Worm (Caenorhabditis elegans) whole organism, midembryonic: Measurements from ENCODE around the gene Y116A8C.44.
A peak's percentile ranks its signal among the peaks of the same experiment; 100 is the strongest.
"Not testable (repeated sequence)": the region's sequence is repeated elsewhere in the genome, so short reads cannot be mapped to it uniquely, and the experiment has no call there.

Experiments
- T22C8.4 ChIP-seq: fragments of 200-800 bp; sonication (Bioruptor generic); IDR thresholded peaks from 2 replicates; pipeline ENCODE4 v1.3.6; 2022; ENCODE audit warnings: missing genetic modification characterization, missing compliant biosample characterization
- cog-1 ChIP-seq: sonication (generic microtip); optimal IDR thresholded peaks from 2 replicates; lab custom pipeline; 2016; ENCODE audit warnings: missing genetic modification characterization, missing compliant biosample characterization
- flt-1 ChIP-seq: fragments of 200-800 bp; sonication (Bioruptor generic); IDR thresholded peaks from 2 replicates; pipeline ENCODE4 v1.3.6; 2022; ENCODE audit warnings: missing genetic modification characterization, missing compliant biosample characterization
- klf-2 ChIP-seq: fragments of 200-800 bp; sonication (Bioruptor generic); conservative IDR thresholded peaks from 2 replicates; pipeline ENCODE4 v1.3.6; 2022; ENCODE audit warnings: missing genetic modification reagents, missing genetic modification characterization, missing compliant biosample characterization
- med-1 ChIP-seq: sonication (generic microtip); optimal IDR thresholded peaks from 2 replicates; lab custom pipeline; 2017; ENCODE audit warnings: missing genetic modification characterization, mild to moderate bottlenecking, missing compliant biosample characterization, antibody characterized with exemption, missing genetic modification reagents; ENCODE audit not compliant: insufficient read depth
- ref-1 ChIP-seq: fragments of 200-800 bp; sonication (Bioruptor generic); conservative IDR thresholded peaks from 2 replicates; pipeline ENCODE4 v1.3.6; 2022; ENCODE audit warnings: missing genetic modification reagents, missing genetic modification characterization, missing compliant biosample characterization
- tab-1 ChIP-seq: fragments of 200-800 bp; sonication (Bioruptor generic); IDR thresholded peaks from 2 replicates; pipeline ENCODE4 v1.3.6; 2022; ENCODE audit warnings: missing genetic modification characterization, missing compliant biosample characterization
- ztf-23 ChIP-seq: fragments of 200-800 bp; sonication (Bioruptor generic); IDR thresholded peaks from 2 replicates; pipeline ENCODE4 v1.3.6; 2022; ENCODE audit warnings: missing genetic modification reagents, missing genetic modification characterization, missing compliant biosample characterization
- ztf-29 ChIP-seq: fragments of 200-800 bp; sonication (Bioruptor generic); IDR thresholded peaks from 2 replicates; pipeline ENCODE4 v1.3.6; 2022; ENCODE audit warnings: missing genetic modification reagents, missing genetic modification characterization, missing compliant biosample characterization

The Y116A8C.44 gene

ce11 chrIV:17093701-17094100, 35.8 kb upstream of the Y116A8C.44 start, which contains the start of gene Y116A8C.29:
Gene Y116A8C.29 (plus strand): TSS chrIV:17094028.
- TF ChIP-seq klf-2 (GFP tag; lab: Robert Waterston, UW) (no peak), ref-1 (GFP tag; lab: Robert Waterston, UW) (no peak), tab-1 (GFP tag; lab: Robert Waterston, UW) (no peak), cog-1 (tag; lab: Kevin White, UChicago) (no peak), ztf-23 (GFP tag; lab: Robert Waterston, UW) (no peak), ztf-29 (no peak), med-1 (GFP tag; lab: Kevin White, UChicago) (no peak), T22C8.4 (GFP tag; lab: Robert Waterston, UW) (no peak), flt-1 (no peak)

DNA sequence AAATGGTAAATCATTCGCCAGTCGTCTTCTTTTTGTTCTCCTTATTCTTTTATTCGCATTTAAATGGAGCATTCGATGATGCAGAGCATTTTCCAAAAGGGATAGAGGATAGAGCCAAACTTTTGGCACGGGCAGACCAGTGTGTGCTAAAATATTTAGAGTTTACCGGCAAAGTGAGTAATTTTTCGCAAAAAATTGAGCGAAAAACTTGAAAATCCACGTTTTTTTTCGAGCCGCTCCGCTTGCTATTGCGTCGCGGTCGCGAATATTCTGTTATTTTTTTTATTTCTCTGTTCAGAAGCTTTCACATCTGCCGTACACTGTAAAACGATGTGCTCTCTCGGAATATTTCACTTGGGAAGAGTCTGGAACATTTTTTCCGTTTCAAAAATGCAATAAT, 30.9 kb upstream of the Y116A8C.44 start, which contains the start of gene Y116A8C.43:
TSS of gene Y116A8C.43 (plus strand) at position 3 of the 400 bp plus-strand sequence.
- TF ChIP-seq med-1 (GFP tag; lab: Kevin White, UChicago) (no peak), tab-1 (GFP tag; lab: Robert Waterston, UW) (no peak), flt-1 (no peak), ztf-23 (GFP tag; lab: Robert Waterston, UW) (no peak), cog-1 (tag; lab: Kevin White, UChicago) (no peak), ref-1 (GFP tag; lab: Robert Waterston, UW) (no peak), T22C8.4 (GFP tag; lab: Robert Waterston, UW) (no peak), ztf-29 (no peak), klf-2 (GFP tag; lab: Robert Waterston, UW) (no peak)

- TF ChIP-seq flt-1 (peak; percentile 89), tab-1 (GFP tag; lab: Robert Waterston, UW) (peak; percentile 77), cog-1 (tag; lab: Kevin White, UChicago) (peak; percentile 97), ztf-29 (peak; percentile 70), T22C8.4 (GFP tag; lab: Robert Waterston, UW) (peak; percentile 70; the same call in 1 of the 2 replicates), klf-2 (GFP tag; lab: Robert Waterston, UW) (peak; percentile 81), med-1 (GFP tag; lab: Kevin White, UChicago) (no peak), ref-1 (GFP tag; lab: Robert Waterston, UW) (no peak; the same call in 1 of the 2 replicates), ztf-23 (GFP tag; lab: Robert Waterston, UW) (peak; percentile 94)
These were observed 29.6 kb upstream of the Y116A8C.44 start, which contains the start of the genes snx-13 and snr-1 for ce11 chrIV:17087384-17088099. Gene snx-13 (minus strand): TSS chrIV:17087438. Gene snr-1 (plus strand): TSS chrIV:17088049.

DNA sequence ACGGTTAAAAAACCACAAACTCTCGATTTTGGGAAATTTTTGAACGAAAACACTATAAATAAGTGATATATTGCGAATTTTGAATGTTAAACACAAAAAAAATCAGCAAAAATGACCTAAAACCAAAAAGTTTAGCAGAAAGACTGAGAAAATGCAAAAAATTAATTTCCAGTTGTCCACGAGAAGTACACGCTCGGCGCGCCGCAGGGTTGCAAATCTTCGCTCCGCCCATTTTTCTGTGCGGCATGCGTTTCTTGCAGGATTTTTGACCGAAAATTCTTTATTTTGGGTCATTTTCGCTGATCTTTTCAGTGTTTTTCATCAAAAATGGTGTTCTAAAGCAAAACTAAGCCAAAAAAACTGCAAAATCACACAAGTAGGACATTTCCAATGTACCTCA, 26.9 kb upstream of the Y116A8C.44 start:
- no peak for TF ChIP-seq ref-1 (GFP tag; lab: Robert Waterston, UW)

- TF ChIP-seq ztf-29 (no peak), ref-1 (GFP tag; lab: Robert Waterston, UW) (no peak), ztf-23 (GFP tag; lab: Robert Waterston, UW) (no peak), flt-1 (no peak), tab-1 (GFP tag; lab: Robert Waterston, UW) (no peak), cog-1 (tag; lab: Kevin White, UChicago) (no peak), klf-2 (GFP tag; lab: Robert Waterston, UW) (no peak), T22C8.4 (GFP tag; lab: Robert Waterston, UW) (no peak), med-1 (GFP tag; lab: Kevin White, UChicago) (no peak)
These were observed 26.4 kb upstream of the Y116A8C.44 start for ce11 chrIV:17084317-17084716.

ce11 chrIV:17078649-17079048, 20.7 kb upstream of the Y116A8C.44 start, which contains the start of gene Y116A8C.25:
Gene Y116A8C.25 (minus strand): TSS chrIV:17078749.
- no peak for TF ChIP-seq T22C8.4 (GFP tag; lab: Robert Waterston, UW)
- no peak for TF ChIP-seq cog-1 (tag; lab: Kevin White, UChicago)
- no peak for TF ChIP-seq ztf-23 (GFP tag; lab: Robert Waterston, UW)
- no peak for TF ChIP-seq ref-1 (GFP tag; lab: Robert Waterston, UW)
- no peak for TF ChIP-seq flt-1
- TF ChIP-seq tab-1 (GFP tag; lab: Robert Waterston, UW) = no peak
- TF ChIP-seq med-1 (GFP tag; lab: Kevin White, UChicago) = no peak
- no peak for TF ChIP-seq ztf-29
- no peak for TF ChIP-seq klf-2 (GFP tag; lab: Robert Waterston, UW)

DNA sequence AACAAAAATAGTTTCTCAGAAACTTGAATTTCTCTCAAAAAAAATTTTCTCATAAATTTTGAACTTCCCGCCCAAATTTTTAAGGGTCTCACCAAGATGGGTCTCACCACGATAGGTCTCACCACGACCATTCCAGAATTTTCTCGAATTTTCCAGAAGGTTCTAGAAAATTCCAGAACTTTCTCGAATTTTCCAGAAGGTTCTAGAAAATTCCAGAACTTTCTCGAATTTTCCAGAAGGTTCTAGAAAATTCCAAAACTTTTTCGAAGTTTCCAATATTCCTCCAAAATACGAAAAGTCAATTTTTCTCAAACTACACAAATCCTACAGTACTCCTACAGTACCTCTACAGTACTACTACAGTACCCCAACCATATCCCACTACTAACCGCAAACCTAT, 18.1 kb upstream of the Y116A8C.44 start:
- TF ChIP-seq flt-1 = peak; percentile 67; the same call in 1 of the 2 replicates

DNA sequence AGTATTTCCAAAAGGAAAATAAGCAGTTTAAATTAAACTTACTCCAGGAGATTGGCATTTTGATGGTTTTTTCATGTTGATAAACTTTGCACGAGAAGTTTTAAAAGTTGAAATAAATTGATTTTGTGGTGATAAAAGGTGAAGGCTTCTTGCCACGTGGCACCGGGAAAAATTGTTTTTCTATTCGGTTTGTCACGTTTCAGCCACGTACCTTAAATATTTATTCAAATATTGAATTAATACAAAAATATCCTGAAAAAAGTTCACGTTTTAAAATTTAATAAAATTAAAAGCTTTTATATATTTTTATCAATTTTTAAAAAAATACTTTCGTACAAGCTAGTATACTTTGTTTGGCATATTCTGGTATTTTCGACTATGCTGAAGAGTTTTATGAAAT, 12.9 kb upstream of the Y116A8C.44 start, which contains the start of gene Y116A8C.24:
TSS of gene Y116A8C.24 (minus strand) at position 101 of the 400 bp plus-strand sequence.
- not testable (repeated sequence) for TF ChIP-seq T22C8.4 (GFP tag; lab: Robert Waterston, UW); flt-1; tab-1 (GFP tag; lab: Robert Waterston, UW)

- not testable (repeated sequence) for TF ChIP-seq ref-1 (GFP tag; lab: Robert Waterston, UW); T22C8.4 (GFP tag; lab: Robert Waterston, UW); flt-1
These were observed 7.0 kb upstream of the Y116A8C.44 start, which contains the start of gene Y116A8C.465 for ce11 chrIV:17064937-17065336. Gene Y116A8C.465 (plus strand): TSS chrIV:17065237.

- TF ChIP-seq flt-1; klf-2 (GFP tag; lab: Robert Waterston, UW); ztf-23 (GFP tag; lab: Robert Waterston, UW): not testable (repeated sequence)
These were observed 5.8 kb upstream of the Y116A8C.44 start, which contains the start of gene Y116A8C.467 for ce11 chrIV:17063700-17064099. Gene Y116A8C.467 (minus strand): TSS chrIV:17063800.
